Worm (Caenorhabditis elegans): ENCODE data around the gene glb-13.

glb-13 gene

DNA sequence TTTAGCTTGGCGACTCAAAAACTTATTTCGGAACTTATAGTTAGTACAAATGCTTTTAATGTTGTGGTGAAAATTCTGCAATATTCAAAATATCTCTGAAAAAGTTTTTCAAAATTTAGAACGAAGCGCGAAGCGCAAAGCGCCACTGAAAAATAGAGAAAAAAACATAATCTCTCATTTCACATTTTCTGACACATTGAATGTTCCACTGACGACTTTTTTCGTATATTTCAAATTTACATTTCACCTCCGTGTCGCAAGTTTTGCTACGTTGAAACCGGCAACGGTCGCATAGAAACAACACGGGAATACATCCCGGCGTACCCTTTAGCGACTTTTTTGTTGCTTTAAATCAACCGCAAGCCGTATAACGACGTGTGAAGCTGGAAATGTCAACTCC lies 29.9 kb downstream of the glb-13 start, which contains the start of gene F42F12.14:
F42F12.14 (plus strand) TSS at position 301 of the 400 bp plus-strand sequence.
- TF ChIP-seq fax-1 (tag; optimal IDR thresholded peaks at IDR 0.05) (no peak), unc-55 (GFP tag; optimal IDR thresholded peaks at IDR 0.05) (no peak), lim-6 (tag; optimal IDR thresholded peaks at IDR 0.05) (no peak), dve-1 (tag; optimal IDR thresholded peaks at IDR 0.05) (no peak), pat-9 (tag; optimal IDR thresholded peaks at IDR 0.05) (no peak), F13H6.1 (tag; optimal IDR thresholded peaks at IDR 0.05) (no peak), ceh-2 (tag; optimal IDR thresholded peaks at IDR 0.05) (no peak), unc-42 (tag; optimal IDR thresholded peaks at IDR 0.05) (no peak), rnt-1 (tag; optimal IDR thresholded peaks at IDR 0.05) (no peak), ets-4 (tag; optimal IDR thresholded peaks at IDR 0.05) (no peak), ceh-30 (tag; optimal IDR thresholded peaks at IDR 0.05) (no peak), ceh-24 (tag; optimal IDR thresholded peaks at IDR 0.05) (no peak), ceh-48 (tag; optimal IDR thresholded peaks at IDR 0.05) (no peak), zip-5 (tag; optimal IDR thresholded peaks at IDR 0.05) (no peak), ceh-6 (GFP tag; optimal IDR thresholded peaks at IDR 0.05) (no peak), pax-1 (tag; optimal IDR thresholded peaks at IDR 0.05) (no peak)

DNA sequence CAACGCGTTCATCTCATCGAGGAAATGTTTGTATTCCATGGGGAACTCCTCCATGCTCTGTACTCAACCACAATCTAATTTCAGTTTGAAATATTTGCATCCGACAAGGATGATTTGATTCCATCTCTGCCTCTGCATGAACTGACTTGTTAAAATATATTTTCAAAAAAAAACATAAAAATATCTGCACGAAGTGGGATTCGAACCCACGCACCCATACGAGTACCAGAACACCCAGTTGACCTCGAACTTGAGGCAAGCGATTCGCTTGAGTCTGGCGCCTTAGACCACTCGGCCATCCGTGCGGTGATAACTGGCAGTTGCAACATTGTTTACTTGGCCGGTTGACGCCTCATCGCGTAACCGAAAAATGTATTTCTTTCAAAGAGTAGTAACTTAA lies 30.4 kb downstream of the glb-13 start:
- TF ChIP-seq K02D7.2 (tag; optimal IDR thresholded peaks at IDR 0.05), result no peak
- TF ChIP-seq T23F11.4 (GFP tag; optimal IDR thresholded peaks at IDR 0.05), result no peak
- no peak for TF ChIP-seq unc-55 (GFP tag; optimal IDR thresholded peaks at IDR 0.05)
- TF ChIP-seq ama-1 (optimal IDR thresholded peaks at IDR 0.05), result no peak
- no peak for TF ChIP-seq ref-2 (tag; optimal IDR thresholded peaks at IDR 0.05)
- TF ChIP-seq unc-86 (tag; optimal IDR thresholded peaks at IDR 0.05), result no peak
- no peak for TF ChIP-seq ceh-9 (tag; optimal IDR thresholded peaks at IDR 0.05)
- TF ChIP-seq elt-4 (tag; optimal IDR thresholded peaks at IDR 0.05), result no peak
- TF ChIP-seq syd-9 (tag; optimal IDR thresholded peaks at IDR 0.05), result no peak
- no peak for TF ChIP-seq zip-5 (tag; optimal IDR thresholded peaks at IDR 0.05)
- no peak for TF ChIP-seq hlh-15 (tag; optimal IDR thresholded peaks at IDR 0.05)
- TF ChIP-seq C08G9.2 (tag; optimal IDR thresholded peaks at IDR 0.05), result no peak
- no peak for TF ChIP-seq sox-2 (GFP tag; IDR thresholded peaks at IDR 0.05)
- no peak for TF ChIP-seq hlh-13 (GFP tag; optimal IDR thresholded peaks at IDR 0.05)
- no peak for TF ChIP-seq gmeb-2 (tag; optimal IDR thresholded peaks at IDR 0.05)
- TF ChIP-seq nfya-1 (tag; optimal IDR thresholded peaks at IDR 0.05), result no peak
- no peak for TF ChIP-seq rnt-1 (tag; optimal IDR thresholded peaks at IDR 0.05)
- no peak for TF ChIP-seq sox-4 (tag; optimal IDR thresholded peaks at IDR 0.05)
- no peak for TF ChIP-seq eyg-1 (tag; optimal IDR thresholded peaks at IDR 0.05)
- TF ChIP-seq npax-4 (tag; optimal IDR thresholded peaks at IDR 0.05), result no peak
- no peak for TF ChIP-seq ceh-2 (tag; optimal IDR thresholded peaks at IDR 0.05)
- TF ChIP-seq ceh-48 (tag; optimal IDR thresholded peaks at IDR 0.05), result no peak
- TF ChIP-seq ceh-31 (tag; optimal IDR thresholded peaks at IDR 0.05), result no peak
- TF ChIP-seq fax-1 (tag; optimal IDR thresholded peaks at IDR 0.05), result no peak
- TF ChIP-seq ceh-34 (tag; optimal IDR thresholded peaks at IDR 0.05), result no peak
- TF ChIP-seq C38D4.7 (GFP tag; optimal IDR thresholded peaks at IDR 0.05), result no peak
- TF ChIP-seq unc-3 (GFP tag; conservative IDR thresholded peaks at IDR 0.05), result no peak
- TF ChIP-seq unc-3 (tag; optimal IDR thresholded peaks at IDR 0.05), result no peak
- no peak for TF ChIP-seq lin-11 (tag; optimal IDR thresholded peaks at IDR 0.05)
- peak; percentile 25 for TF ChIP-seq elt-2 (tag; optimal IDR thresholded peaks at IDR 0.05)
- TF ChIP-seq ceh-24 (tag; optimal IDR thresholded peaks at IDR 0.05), result no peak
- TF ChIP-seq F13H6.1 (tag; optimal IDR thresholded peaks at IDR 0.05), result no peak
- TF ChIP-seq ceh-6 (GFP tag; optimal IDR thresholded peaks at IDR 0.05), result peak; percentile 31
- TF ChIP-seq ceh-19 (GFP tag; optimal IDR thresholded peaks at IDR 0.05), result no peak
- no peak for TF ChIP-seq ceh-22 (tag; optimal IDR thresholded peaks at IDR 0.05)
- TF ChIP-seq pros-1 (tag; optimal IDR thresholded peaks at IDR 0.05), result no peak
- TF ChIP-seq sdc-2 (tag; optimal IDR thresholded peaks at IDR 0.05), result peak; percentile 63
- TF ChIP-seq ceh-45 (GFP tag; IDR thresholded peaks at IDR 0.05), result no peak
- TF ChIP-seq che-1 (tag; optimal IDR thresholded peaks at IDR 0.05), result peak; percentile 30
- TF ChIP-seq ceh-18 (tag; optimal IDR thresholded peaks at IDR 0.05), result no peak
- no peak for TF ChIP-seq madf-2 (tag; optimal IDR thresholded peaks at IDR 0.05)
- peak; percentile 36 for TF ChIP-seq nhr-232 (tag; optimal IDR thresholded peaks at IDR 0.05)
- TF ChIP-seq ahr-1 (tag; optimal IDR thresholded peaks at IDR 0.05), result no peak
- TF ChIP-seq ceh-14 (tag; optimal IDR thresholded peaks at IDR 0.05), result peak; percentile 3
